Fruit fly (Drosophila melanogaster): Measurements from ENCODE around the gene CG8188.

dm6 chrX:17732076-17732475 is 29.3 kb upstream of the CG8188 start:
- TF ChIP-seq CTCF (optimal IDR thresholded peaks at IDR 0.05), result no peak
- no peak for TF ChIP-seq CG8478 (optimal IDR thresholded peaks at IDR 0.05)

Measured in S2 (cell line).